Fruit fly (Drosophila melanogaster) whole organism, adult: Measurements from ENCODE around the gene Art8.

Experiments
- CG11617 ChIP-seq: fragments of 200-800 bp; sonication (Bioruptor generic); optimal IDR thresholded peaks from 2 replicates; lab custom pipeline; 2017; ENCODE audit warnings: mild to moderate bottlenecking, missing biosample characterization, missing genetic modification reagents, missing genetic modification characterization
- CG12768 ChIP-seq: fragments of 200-800 bp; sonication (Bioruptor generic); optimal IDR thresholded peaks from 2 replicates; lab custom pipeline; 2017; ENCODE audit warnings: missing biosample characterization, missing genetic modification characterization, mild to moderate bottlenecking, moderate library complexity, missing genetic modification reagents
- CG14711 ChIP-seq: fragments of 200-800 bp; sonication (Bioruptor generic); optimal IDR thresholded peaks from 2 replicates; lab custom pipeline; 2018; ENCODE audit warnings: missing biosample characterization, mild to moderate bottlenecking, missing genetic modification characterization, moderate library complexity
- CG1620 ChIP-seq: fragments of 200-800 bp; sonication (Bioruptor generic); optimal IDR thresholded peaks from 2 replicates; lab custom pipeline; 2016; ENCODE audit warnings: missing biosample characterization, missing genetic modification characterization
- CG33017 ChIP-seq: fragments of 200-800 bp; sonication (Bioruptor generic); optimal IDR thresholded peaks from 2 replicates; lab custom pipeline; 2018; ENCODE audit warnings: missing biosample characterization, mild to moderate bottlenecking, missing genetic modification characterization, moderate library complexity
- CG5204 ChIP-seq: fragments of 200-800 bp; sonication (Bioruptor generic); optimal IDR thresholded peaks from 2 replicates; lab custom pipeline; 2016; ENCODE audit warnings: missing biosample characterization, missing genetic modification characterization
- CG7045 ChIP-seq: fragments of 200-800 bp; sonication (Bioruptor generic); optimal IDR thresholded peaks from 2 replicates; lab custom pipeline; 2017; ENCODE audit warnings: missing biosample characterization, mild to moderate bottlenecking, missing genetic modification characterization
- CG7101 ChIP-seq: fragments of 200-800 bp; sonication (Bioruptor generic); optimal IDR thresholded peaks from 2 replicates; lab custom pipeline; 2018; ENCODE audit warnings: missing biosample characterization, mild to moderate bottlenecking, missing genetic modification characterization, moderate library complexity
- Clk ChIP-seq: fragments of 200-800 bp; sonication (Bioruptor generic); optimal IDR thresholded peaks from 2 replicates; lab custom pipeline; 2017; ENCODE audit warnings: missing biosample characterization, missing genetic modification characterization
- Crg-1 ChIP-seq: fragments of 200-800 bp; sonication (Bioruptor generic); optimal IDR thresholded peaks from 2 replicates; lab custom pipeline; 2016; ENCODE audit warnings: missing biosample characterization, missing genetic modification characterization
- Hr96 ChIP-seq: fragments of 200-800 bp; sonication (Bioruptor generic); optimal IDR thresholded peaks from 2 replicates; lab custom pipeline; 2016; ENCODE audit warnings: missing biosample characterization, missing genetic modification characterization
- Mnt ChIP-seq: fragments of 200-800 bp; sonication (Bioruptor generic); optimal IDR thresholded peaks from 2 replicates; lab custom pipeline; 2016; ENCODE audit warnings: missing biosample characterization, mild to moderate bottlenecking, missing genetic modification characterization
- bab1 ChIP-seq: fragments of 200-800 bp; sonication (Bioruptor generic); optimal IDR thresholded peaks from 3 replicates; lab custom pipeline; 2019; ENCODE audit warnings: missing biosample characterization, mild to moderate bottlenecking, missing genetic modification characterization, moderate library complexity
- cic ChIP-seq: fragments of 200-800 bp; sonication (Bioruptor generic); optimal IDR thresholded peaks from 2 replicates; lab custom pipeline; 2017; ENCODE audit warnings: missing biosample characterization, mild to moderate bottlenecking, missing genetic modification characterization, moderate library complexity
- cnc ChIP-seq, 2 experiments: fragments of >200 bp; optimal IDR thresholded peaks; 2 replicates each; lab custom pipeline; 2017
- kay ChIP-seq: fragments of 200-800 bp; sonication (Bioruptor generic); peaks from one replicate; lab custom pipeline; 2016; ENCODE audit warnings: missing biosample characterization, missing genetic modification characterization, borderline replicate concordance
- ovo ChIP-seq: fragments of 200-800 bp; sonication (Bioruptor generic); optimal IDR thresholded peaks from 2 replicates; lab custom pipeline; 2016; ENCODE audit warnings: missing biosample characterization, missing genetic modification characterization
- pad ChIP-seq: fragments of 200-800 bp; sonication (Bioruptor generic); optimal IDR thresholded peaks from 3 replicates; lab custom pipeline; 2017; ENCODE audit warnings: missing biosample characterization, missing genetic modification characterization, mild to moderate bottlenecking, moderate library complexity, missing genetic modification reagents
- tj ChIP-seq: fragments of 200-800 bp; sonication (Bioruptor generic); optimal IDR thresholded peaks from 3 replicates; lab custom pipeline; 2017; ENCODE audit warnings: missing biosample characterization, mild to moderate bottlenecking, missing genetic modification characterization, moderate library complexity
- toe ChIP-seq: fragments of 200-800 bp; sonication (Bioruptor generic); optimal IDR thresholded peaks from 2 replicates; lab custom pipeline; 2016; ENCODE audit warnings: missing biosample characterization, missing genetic modification characterization

The Art8 gene

DNA sequence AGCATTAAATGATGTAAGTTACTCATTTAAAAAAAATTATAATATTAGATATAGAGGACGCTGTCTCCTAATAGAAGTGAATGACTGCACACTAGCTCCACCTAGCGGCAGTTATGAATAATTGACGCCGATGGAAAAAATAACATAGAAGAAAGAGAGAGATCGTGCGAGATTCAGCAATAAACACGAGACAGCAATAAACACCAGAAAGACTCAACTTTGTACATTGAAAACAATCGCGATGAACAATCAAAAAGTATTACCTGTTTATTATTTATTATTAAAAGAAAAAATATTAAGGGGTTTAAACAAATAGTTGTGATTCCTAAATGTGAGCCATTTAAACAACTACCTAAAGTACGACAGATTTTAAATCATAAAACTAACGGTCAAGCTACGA is 24.7 kb downstream of the Art8 start:
- no peak for TF ChIP-seq cnc (optimal IDR thresholded peaks at IDR 0.05; lab: Kevin White, UChicago)
- peak; percentile 35 for TF ChIP-seq bab1 (GFP tag; lab: Kevin White, UChicago)

DNA sequence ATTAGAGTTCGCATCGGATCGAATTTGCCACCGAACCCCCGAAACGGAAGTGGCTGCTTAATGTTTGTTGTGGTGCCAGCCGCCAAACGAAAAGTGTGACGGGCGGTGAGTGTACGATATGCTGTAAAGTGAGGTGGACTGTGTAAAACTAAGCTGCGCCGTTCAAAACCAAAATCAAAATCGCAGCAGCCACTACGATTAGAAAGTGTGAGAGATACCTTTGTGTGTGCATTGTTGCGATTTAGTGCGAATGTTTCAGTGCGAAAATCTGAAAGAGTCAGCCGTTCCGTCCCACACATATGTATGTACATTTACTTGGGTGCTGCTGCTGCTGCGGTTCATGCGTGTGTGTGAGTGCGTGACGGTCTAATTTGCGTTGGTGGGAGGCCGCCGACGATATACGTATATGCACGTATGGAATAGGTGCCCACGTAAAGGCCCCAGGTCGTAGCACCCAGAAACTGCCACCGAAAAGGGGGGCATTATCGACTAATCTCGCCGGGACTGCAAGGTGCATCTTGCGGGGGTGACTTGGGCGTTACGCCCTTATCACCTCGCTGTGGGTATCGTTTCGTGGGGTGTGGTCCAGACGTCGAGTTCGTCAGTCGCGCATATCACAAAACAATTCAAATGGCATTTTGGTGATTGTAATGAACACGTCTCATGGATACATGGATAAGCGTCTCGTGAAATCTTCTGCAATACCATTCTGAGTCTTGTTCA is 33.9 kb downstream of the Art8 start:
- TF ChIP-seq Mnt (GFP tag; lab: Kevin White, UChicago), result no peak
- peak; percentile 33 for TF ChIP-seq tj (GFP tag; lab: Kevin White, UChicago)
- no peak for TF ChIP-seq kay
- no peak for TF ChIP-seq Hr96 (GFP tag; lab: Kevin White, UChicago)
- no peak for TF ChIP-seq Clk
- no peak for TF ChIP-seq cnc (optimal IDR thresholded peaks at IDR 0.05; lab: Kevin White, UChicago)
- peak; percentile 21 for TF ChIP-seq cic (GFP tag; lab: Kevin White, UChicago)
- TF ChIP-seq CG33017, result no peak
- no peak for TF ChIP-seq ovo (GFP tag; lab: Kevin White, UChicago)
- no peak for TF ChIP-seq CG11617 (GFP tag; lab: Kevin White, UChicago)
- TF ChIP-seq Crg-1 (GFP tag; lab: Kevin White, UChicago), result no peak
- peak; percentile 36 for TF ChIP-seq bab1 (GFP tag; lab: Kevin White, UChicago)
- TF ChIP-seq pad (GFP tag; lab: Kevin White, UChicago), result no peak
- TF ChIP-seq CG12768, result no peak
- no peak for TF ChIP-seq CG5204 (GFP tag; lab: Kevin White, UChicago)
- no peak for TF ChIP-seq CG7045 (GFP tag; lab: Kevin White, UChicago)
- TF ChIP-seq CG14711, result no peak
- no peak for TF ChIP-seq CG7101 (tag; lab: Kevin White, UChicago)
- no peak for TF ChIP-seq CG1620
- no peak for TF ChIP-seq toe (GFP tag; lab: Kevin White, UChicago)

DNA sequence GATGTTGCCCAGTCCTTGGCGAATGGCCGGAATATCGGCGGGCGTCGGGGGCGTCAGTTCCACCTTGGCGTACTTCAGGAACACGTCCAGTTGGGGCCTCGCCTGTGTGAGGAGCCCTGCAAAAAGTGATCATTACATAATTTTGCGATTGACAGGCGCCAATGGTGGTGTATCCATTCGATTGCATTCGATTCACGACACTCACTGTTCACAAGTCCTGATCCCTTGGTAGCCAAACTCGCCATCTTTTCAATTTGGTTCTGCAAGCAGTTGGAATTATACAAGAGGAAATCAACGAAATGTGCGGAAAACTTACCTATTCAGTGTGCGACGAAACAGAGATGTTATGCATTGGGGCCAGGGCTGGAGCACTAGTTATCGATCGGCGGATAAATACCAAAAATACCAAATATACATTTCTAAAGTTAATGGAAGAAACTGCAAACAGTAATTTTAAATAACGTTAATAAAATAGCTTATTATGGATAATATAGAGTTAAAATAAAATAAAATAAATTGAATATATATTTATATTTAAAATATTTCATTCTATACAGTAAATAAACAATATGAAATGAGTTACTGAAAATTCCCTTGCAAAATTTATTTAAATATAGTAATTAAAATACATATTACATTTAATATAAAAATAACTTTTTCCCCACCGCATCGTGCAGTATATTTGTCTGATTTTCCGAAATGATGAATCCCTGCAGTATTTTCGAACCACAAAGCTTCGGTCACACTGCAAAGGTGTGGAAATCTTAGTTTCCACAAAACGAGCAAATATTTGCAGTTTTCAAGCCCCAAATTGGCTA is 34.6 kb downstream of the Art8 start, which contains the start of the genes ATPsynG and SCAR:
Gene ATPsynG, minus strand, starts transcription at position 354 of the 818 bp plus-strand sequence.
Gene SCAR, plus strand, starts transcription at position 727 of the 818 bp plus-strand sequence.
- no peak for TF ChIP-seq pad (GFP tag; lab: Kevin White, UChicago)
- no peak for TF ChIP-seq CG7101 (tag; lab: Kevin White, UChicago)
- TF ChIP-seq ovo (GFP tag; lab: Kevin White, UChicago), result no peak
- no peak for TF ChIP-seq CG33017
- no peak for TF ChIP-seq toe (GFP tag; lab: Kevin White, UChicago)
- no peak for TF ChIP-seq Mnt (GFP tag; lab: Kevin White, UChicago)
- no peak for TF ChIP-seq kay
- no peak for TF ChIP-seq Crg-1 (GFP tag; lab: Kevin White, UChicago)
- TF ChIP-seq Clk, result no peak
- no peak for TF ChIP-seq CG5204 (GFP tag; lab: Kevin White, UChicago)
- no peak for TF ChIP-seq CG12768
- TF ChIP-seq tj (GFP tag; lab: Kevin White, UChicago), result no peak
- no peak for TF ChIP-seq cic (GFP tag; lab: Kevin White, UChicago)
- no peak for TF ChIP-seq bab1 (GFP tag; lab: Kevin White, UChicago)
- TF ChIP-seq CG7045 (GFP tag; lab: Kevin White, UChicago), result no peak
- no peak for TF ChIP-seq Hr96 (GFP tag; lab: Kevin White, UChicago)

DNA sequence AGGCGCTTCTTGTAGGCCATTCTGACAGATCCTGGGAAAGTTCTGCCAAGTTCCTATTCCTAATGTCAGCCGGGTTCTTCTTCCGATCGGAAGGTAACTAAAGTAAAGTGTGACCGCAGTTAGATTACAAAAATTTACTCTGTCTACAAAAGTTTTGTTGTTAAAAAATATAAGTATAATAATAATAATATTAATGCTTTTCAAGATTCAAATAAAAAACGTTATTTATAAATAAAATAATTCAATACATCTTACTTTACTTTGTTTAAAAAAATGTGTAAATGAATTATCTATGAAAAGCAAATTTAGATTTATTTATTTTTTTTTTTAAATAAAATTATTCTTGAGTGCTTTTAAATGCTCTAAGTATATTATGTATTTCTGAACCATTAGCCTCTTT is 35.7 kb downstream of the Art8 start, which contains the start of gene abo:
Gene abo, minus strand, starts transcription at position 101 of the 400 bp plus-strand sequence.
- no peak for TF ChIP-seq CG14711

DNA sequence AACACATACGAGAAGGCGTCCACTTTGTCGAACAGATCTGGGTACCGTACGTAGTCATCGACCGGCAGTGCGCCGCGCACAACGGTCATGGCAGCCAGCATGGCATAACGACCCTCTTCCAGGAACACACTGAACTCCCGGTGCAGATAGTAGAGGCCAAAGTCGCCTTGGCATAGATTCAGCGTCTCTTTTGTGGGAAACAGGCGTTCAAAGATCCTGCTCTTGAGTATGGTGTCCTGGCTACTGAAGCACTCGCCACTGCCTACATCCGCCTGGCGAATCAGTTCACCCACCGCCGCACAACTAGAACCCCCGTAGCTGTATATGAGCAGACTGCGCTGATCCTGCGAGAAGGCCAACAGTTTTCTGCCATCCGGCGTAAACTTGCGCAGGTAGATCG is 36.2 kb downstream of the Art8 start:
- TF ChIP-seq bab1 (GFP tag; lab: Kevin White, UChicago) (no peak), CG11617 (GFP tag; lab: Kevin White, UChicago) (no peak), CG7045 (GFP tag; lab: Kevin White, UChicago) (no peak), pad (GFP tag; lab: Kevin White, UChicago) (no peak), CG1620 (no peak), Crg-1 (GFP tag; lab: Kevin White, UChicago) (no peak)

DNA sequence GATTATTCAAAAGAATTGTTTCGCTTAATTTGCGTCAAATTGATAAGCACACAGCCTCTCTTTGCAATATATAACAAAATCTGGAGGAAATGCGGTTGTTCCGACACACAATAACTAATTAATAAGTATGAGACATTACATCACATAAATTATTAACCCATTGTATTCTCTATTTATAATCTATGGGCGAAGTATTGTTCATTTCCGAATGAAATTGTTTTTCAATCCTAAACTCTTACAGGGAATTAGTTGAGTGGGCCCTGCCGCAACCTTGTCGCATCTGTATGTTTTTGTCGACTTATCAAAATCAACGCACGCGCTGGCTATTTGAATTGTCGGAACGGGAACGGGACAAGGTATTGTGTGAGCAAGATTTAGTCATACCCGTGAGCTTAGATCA is 38.7 kb downstream of the Art8 start, which contains the start of gene CG16743:
Gene CG16743, plus strand, starts transcription at position 57 of the 400 bp plus-strand sequence.
- TF ChIP-seq kay (no peak), CG12768 (no peak), Clk (no peak), bab1 (GFP tag; lab: Kevin White, UChicago) (no peak), CG5204 (GFP tag; lab: Kevin White, UChicago) (no peak), ovo (GFP tag; lab: Kevin White, UChicago) (no peak), CG33017 (peak; percentile 63), cic (GFP tag; lab: Kevin White, UChicago) (no peak), CG1620 (no peak), CG7101 (tag; lab: Kevin White, UChicago) (peak; percentile 31), CG7045 (GFP tag; lab: Kevin White, UChicago) (no peak), cnc (optimal IDR thresholded peaks at IDR 0.05; lab: Kevin White, UChicago) (no peak), Mnt (GFP tag; lab: Kevin White, UChicago) (peak; percentile 31), Crg-1 (GFP tag; lab: Kevin White, UChicago) (no peak), toe (GFP tag; lab: Kevin White, UChicago) (no peak), pad (GFP tag; lab: Kevin White, UChicago) (no peak), CG14711 (peak; percentile 54), CG11617 (GFP tag; lab: Kevin White, UChicago) (no peak), tj (GFP tag; lab: Kevin White, UChicago) (peak; percentile 40), Hr96 (GFP tag; lab: Kevin White, UChicago) (no peak)
